Worm (Caenorhabditis elegans): ENCODE data around the gene clec-197.
A peak's percentile ranks its signal among the peaks of the same experiment; 100 is the strongest.

clec-197 gene

ce11 chrIV:17343482-17343881 lies 3.0 kb downstream of the clec-197 start, which contains the start of gene C49C3.11:
Gene C49C3.11 (plus strand): TSS chrIV:17343782.
- no peak for TF ChIP-seq fos-1 (tag; optimal IDR thresholded peaks at IDR 0.05)

ce11 chrIV:17342667-17343066 lies 3.8 kb downstream of the clec-197 start, which contains the start of gene C49C3.21:
Gene C49C3.21 (plus strand): TSS chrIV:17342967.
- TF ChIP-seq fkh-2 (tag; optimal IDR thresholded peaks at IDR 0.05): no peak

ce11 chrIV:17342179-17342578 lies 4.3 kb downstream of the clec-197 start, which contains the start of gene C49C3.9:
Gene C49C3.9 (minus strand): TSS chrIV:17342314.
- no peak for TF ChIP-seq tbx-2 (tag; optimal IDR thresholded peaks at IDR 0.05)
- peak; percentile 92 for TF ChIP-seq elt-2 (tag; optimal IDR thresholded peaks at IDR 0.05)
- TF ChIP-seq nhr-11 (tag; optimal IDR thresholded peaks at IDR 0.05): no peak
- no peak for TF ChIP-seq ceh-82 (tag; optimal IDR thresholded peaks at IDR 0.05)
- TF ChIP-seq ceh-16 (tag; optimal IDR thresholded peaks at IDR 0.05): no peak
- no peak for TF ChIP-seq ZK546.5 (tag; optimal IDR thresholded peaks at IDR 0.05)
- no peak for TF ChIP-seq egl-27 (tag; optimal IDR thresholded peaks at IDR 0.05)
- no peak for TF ChIP-seq nhr-237 (tag; optimal IDR thresholded peaks at IDR 0.05)
- TF ChIP-seq hmg-11 (tag; optimal IDR thresholded peaks at IDR 0.05): no peak
- no peak for TF ChIP-seq elt-3 (tag; optimal IDR thresholded peaks at IDR 0.05)
- TF ChIP-seq pqm-1 (tag; optimal IDR thresholded peaks at IDR 0.05): peak; percentile 85

- TF ChIP-seq aly-2 (tag; optimal IDR thresholded peaks at IDR 0.05) (no peak), snpc-4 (tag; optimal IDR thresholded peaks at IDR 0.05) (no peak), elt-1 (tag; optimal IDR thresholded peaks at IDR 0.05) (no peak)
Observed at ce11 chrIV:17341033-17341432, 5.5 kb downstream of the clec-197 start.

ce11 chrIV:17338920-17339510 lies 7.5 kb downstream of the clec-197 start, which contains the start of gene C49C3.10:
Gene C49C3.10 (minus strand): TSS chrIV:17338970.
- TF ChIP-seq pqm-1 (tag; optimal IDR thresholded peaks at IDR 0.05): peak; percentile 88
- TF ChIP-seq pha-4 (tag; optimal IDR thresholded peaks at IDR 0.05): peak; percentile 65
- peak; percentile 94 for TF ChIP-seq elt-2 (tag; optimal IDR thresholded peaks at IDR 0.05)
- TF ChIP-seq jun-1 (tag; optimal IDR thresholded peaks at IDR 0.05): peak; percentile 80
- TF ChIP-seq fkh-10 (GFP tag; optimal IDR thresholded peaks at IDR 0.05): no peak
- no peak for TF ChIP-seq nhr-28 (tag; optimal IDR thresholded peaks at IDR 0.05)
- TF ChIP-seq egl-27 (tag; optimal IDR thresholded peaks at IDR 0.05): no peak

ce11 chrIV:17335031-17335430 lies 11.5 kb downstream of the clec-197 start, which contains the start of gene C49C3.8:
Gene C49C3.8 (plus strand): TSS chrIV:17335203.
- peak; percentile 14 for TF ChIP-seq egl-5 (tag; optimal IDR thresholded peaks at IDR 0.05)
- peak; percentile 24 for TF ChIP-seq nfya-1 (tag; optimal IDR thresholded peaks at IDR 0.05; ENCODE audit: insufficient read depth)
- no peak for TF ChIP-seq mml-1 (tag; optimal IDR thresholded peaks at IDR 0.05)
- TF ChIP-seq fkh-10 (GFP tag; optimal IDR thresholded peaks at IDR 0.05): no peak
- peak; percentile 26 for TF ChIP-seq pha-4 (tag; optimal IDR thresholded peaks at IDR 0.05)

- TF ChIP-seq lin-15B (tag; optimal IDR thresholded peaks at IDR 0.05) (peak; percentile 53), lin-39 (tag; optimal IDR thresholded peaks at IDR 0.05) (peak; percentile 12), ZK546.5 (tag; optimal IDR thresholded peaks at IDR 0.05) (no peak), fkh-10 (GFP tag; optimal IDR thresholded peaks at IDR 0.05) (no peak), ama-1 (optimal IDR thresholded peaks at IDR 0.05) (no peak), ztf-11 (tag; optimal IDR thresholded peaks at IDR 0.05) (no peak), ceh-16 (tag; optimal IDR thresholded peaks at IDR 0.05) (no peak), elt-3 (tag; optimal IDR thresholded peaks at IDR 0.05) (no peak), elt-2 (tag; optimal IDR thresholded peaks at IDR 0.05) (peak; percentile 36), ceh-9 (tag; optimal IDR thresholded peaks at IDR 0.05) (no peak), daf-12 (tag; optimal IDR thresholded peaks at IDR 0.05) (no peak), skn-1 (tag; optimal IDR thresholded peaks at IDR 0.05) (no peak), pqm-1 (tag; optimal IDR thresholded peaks at IDR 0.05) (no peak), fos-1 (tag; optimal IDR thresholded peaks at IDR 0.05) (no peak), pha-4 (tag; optimal IDR thresholded peaks at IDR 0.05) (peak; percentile 40), eor-1 (tag; optimal IDR thresholded peaks at IDR 0.05) (no peak), nhr-23 (tag; optimal IDR thresholded peaks at IDR 0.05) (peak; percentile 17), nhr-25 (tag; optimal IDR thresholded peaks at IDR 0.05) (no peak), hmg-11 (tag; optimal IDR thresholded peaks at IDR 0.05) (peak; percentile 45), lsy-12 (tag; optimal IDR thresholded peaks at IDR 0.05) (no peak), nfya-1 (tag; optimal IDR thresholded peaks at IDR 0.05; ENCODE audit: insufficient read depth) (peak; percentile 66), ztf-4 (tag; optimal IDR thresholded peaks at IDR 0.05) (no peak), fkh-2 (tag; optimal IDR thresholded peaks at IDR 0.05) (no peak), unc-62 (GFP tag; optimal IDR thresholded peaks at IDR 0.05) (no peak), ceh-28 (tag; optimal IDR thresholded peaks at IDR 0.05) (no peak)
Observed at ce11 chrIV:17333542-17334281, 12.8 kb downstream of the clec-197 start, which contains the start of gene C49C3.15. Gene C49C3.15 (plus strand): TSS chrIV:17334231.

All from whole organism, L3 larva.